Worm (Caenorhabditis elegans) whole organism, L3 larva: Measurements from ENCODE around the gene C29F9.6.
A peak's percentile ranks its signal among the peaks of the same experiment; 100 is the strongest.

ENCODE experiments used
- elt-2 ChIP-seq: sonication (generic microtip); optimal IDR thresholded peaks from 2 replicates; lab custom pipeline; 2016; ENCODE audit warnings: missing genetic modification reagents, mild to moderate bottlenecking, missing genetic modification characterization, missing compliant biosample characterization
- mdl-1 ChIP-seq: fragments of 150-350 bp; optimal IDR thresholded peaks from 2 replicates; lab custom pipeline; 2014; ENCODE audit warnings: missing biosample characterization, missing genetic modification characterization
- nhr-67 ChIP-seq: fragments of 150-350 bp; optimal IDR thresholded peaks from 2 replicates; lab custom pipeline; 2014; ENCODE audit warnings: missing biosample characterization, missing genetic modification characterization

DNA sequence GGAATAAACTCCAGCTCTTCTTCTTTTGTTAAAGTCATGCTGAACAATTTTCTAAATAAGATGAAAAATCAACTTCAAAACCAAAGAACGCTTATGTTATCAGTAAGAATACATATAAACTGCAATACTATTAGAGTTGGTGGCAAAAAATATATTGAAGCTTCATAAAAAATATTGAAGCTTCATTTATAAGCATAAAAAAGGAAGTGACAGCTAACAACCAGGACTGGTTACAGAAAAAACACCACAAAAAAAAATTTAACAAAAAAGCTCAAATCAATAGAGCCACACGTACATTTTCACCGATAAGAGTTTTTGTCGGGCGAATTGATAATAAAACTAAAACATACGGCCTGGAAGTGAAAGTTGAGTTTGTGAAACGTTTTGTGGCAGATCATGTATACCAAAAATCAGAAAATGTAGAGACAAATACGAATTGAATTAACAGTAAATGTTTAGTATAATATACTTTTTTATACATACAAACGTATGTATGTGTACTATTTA is 32.9 kb downstream of the C29F9.6 start, which contains the start of gene sqst-5:
- peak; percentile 76 for TF ChIP-seq elt-2
- no peak for TF ChIP-seq nhr-67 (tag; lab: Kevin White, UChicago)
- no peak for TF ChIP-seq mdl-1
